Worm (Caenorhabditis elegans) whole organism, midembryonic: Measurements from ENCODE around the gene exc-7.

Source experiments
- T22C8.4 ChIP-seq: fragments of 200-800 bp; sonication (Bioruptor generic); IDR thresholded peaks from 2 replicates; pipeline ENCODE4 v1.3.6; 2022; ENCODE audit warnings: missing genetic modification characterization, missing compliant biosample characterization
- cog-1 ChIP-seq: sonication (generic microtip); optimal IDR thresholded peaks from 2 replicates; lab custom pipeline; 2016; ENCODE audit warnings: missing genetic modification characterization, missing compliant biosample characterization
- flt-1 ChIP-seq: fragments of 200-800 bp; sonication (Bioruptor generic); IDR thresholded peaks from 2 replicates; pipeline ENCODE4 v1.3.6; 2022; ENCODE audit warnings: missing genetic modification characterization, missing compliant biosample characterization
- klf-2 ChIP-seq: fragments of 200-800 bp; sonication (Bioruptor generic); conservative IDR thresholded peaks from 2 replicates; pipeline ENCODE4 v1.3.6; 2022; ENCODE audit warnings: missing genetic modification reagents, missing genetic modification characterization, missing compliant biosample characterization
- med-1 ChIP-seq: sonication (generic microtip); optimal IDR thresholded peaks from 2 replicates; lab custom pipeline; 2017; ENCODE audit warnings: missing genetic modification characterization, mild to moderate bottlenecking, missing compliant biosample characterization, antibody characterized with exemption, missing genetic modification reagents; ENCODE audit not compliant: insufficient read depth
- ref-1 ChIP-seq: fragments of 200-800 bp; sonication (Bioruptor generic); conservative IDR thresholded peaks from 2 replicates; pipeline ENCODE4 v1.3.6; 2022; ENCODE audit warnings: missing genetic modification reagents, missing genetic modification characterization, missing compliant biosample characterization
- tab-1 ChIP-seq: fragments of 200-800 bp; sonication (Bioruptor generic); IDR thresholded peaks from 2 replicates; pipeline ENCODE4 v1.3.6; 2022; ENCODE audit warnings: missing genetic modification characterization, missing compliant biosample characterization
- ztf-23 ChIP-seq: fragments of 200-800 bp; sonication (Bioruptor generic); IDR thresholded peaks from 2 replicates; pipeline ENCODE4 v1.3.6; 2022; ENCODE audit warnings: missing genetic modification reagents, missing genetic modification characterization, missing compliant biosample characterization

DNA sequence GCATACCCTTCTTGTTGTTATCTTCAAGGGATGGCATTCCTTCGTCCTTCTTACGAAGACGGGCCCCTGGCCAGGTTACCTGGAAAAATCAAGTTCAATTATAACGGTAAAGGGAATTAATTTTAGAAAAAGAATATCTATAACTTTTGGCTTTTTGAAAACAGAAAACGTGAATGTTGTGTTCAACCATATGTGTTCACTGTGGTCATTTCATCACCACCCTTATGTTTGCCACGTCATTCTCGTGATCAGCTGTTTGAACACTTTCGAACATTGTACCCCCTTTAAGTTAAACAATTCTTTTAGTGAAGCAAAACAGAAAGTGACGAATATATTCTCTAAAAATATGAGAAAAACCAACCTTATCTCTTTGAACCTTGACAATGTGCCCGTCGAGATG lies 43.0 kb downstream of the exc-7 start:
- no peak for TF ChIP-seq T22C8.4 (GFP tag; lab: Robert Waterston, UW)
- no peak for TF ChIP-seq cog-1 (tag; lab: Kevin White, UChicago)
- TF ChIP-seq med-1 (GFP tag; lab: Kevin White, UChicago): no peak
- TF ChIP-seq flt-1 (GFP tag; lab: Robert Waterston, UW): no peak
- no peak for TF ChIP-seq ztf-23 (GFP tag; lab: Robert Waterston, UW)
- TF ChIP-seq tab-1: no peak
- no peak for TF ChIP-seq ref-1 (GFP tag; lab: Robert Waterston, UW)
- TF ChIP-seq klf-2 (GFP tag; lab: Robert Waterston, UW): no peak
